Worm (Caenorhabditis elegans): ENCODE results near the gene ZK1073.2.

- TF ChIP-seq nhr-232 (tag; optimal IDR thresholded peaks at IDR 0.05) = peak; percentile 36
- no peak for TF ChIP-seq unc-3 (GFP tag; conservative IDR thresholded peaks at IDR 0.05)
- peak; percentile 27 for TF ChIP-seq unc-3 (tag; optimal IDR thresholded peaks at IDR 0.05)
- TF ChIP-seq pax-1 (tag; optimal IDR thresholded peaks at IDR 0.05) = no peak
- TF ChIP-seq mec-3 (tag; optimal IDR thresholded peaks at IDR 0.05; ENCODE audit: borderline replicate concordance) = no peak
- no peak for TF ChIP-seq nhr-11 (tag; optimal IDR thresholded peaks at IDR 0.05)
- peak; percentile 77 for TF ChIP-seq F13H6.1 (tag; optimal IDR thresholded peaks at IDR 0.05)
- TF ChIP-seq hlh-6 (tag; optimal IDR thresholded peaks at IDR 0.05) = peak; percentile 65
- no peak for TF ChIP-seq lin-11 (tag; optimal IDR thresholded peaks at IDR 0.05)
- TF ChIP-seq fkh-10 (GFP tag; optimal IDR thresholded peaks at IDR 0.05) = peak; percentile 70
- TF ChIP-seq ztf-16 (tag; optimal IDR thresholded peaks at IDR 0.05) = peak; percentile 29
Measured at ce11 chrX:16147728-16148197, 44.3 kb downstream of the ZK1073.2 start.
